Fruit fly (Drosophila melanogaster) whole organism, prepupa: ENCODE measurements around the gene ND-B14.5A.

Source experiments
- CG10631 ChIP-seq: fragments of 200-800 bp; sonication (Bioruptor generic); optimal IDR thresholded peaks from 2 replicates; lab custom pipeline; 2016; ENCODE audit warnings: missing biosample characterization, missing genetic modification characterization
- CG10669 ChIP-seq: fragments of 200-800 bp; sonication (Bioruptor generic); optimal IDR thresholded peaks from 3 replicates; lab custom pipeline; 2018; ENCODE audit warnings: missing biosample characterization, mild to moderate bottlenecking, missing genetic modification characterization, moderate library complexity
- CG11294 ChIP-seq: fragments of 200-800 bp; sonication (Bioruptor generic); IDR thresholded peaks from 2 replicates; pipeline ENCODE4 v1.3.6; 2022; ENCODE audit warnings: missing biosample characterization, missing genetic modification characterization
- CG11762 ChIP-seq: fragments of 200-800 bp; sonication (Bioruptor generic); optimal IDR thresholded peaks from 3 replicates; lab custom pipeline; 2016; ENCODE audit warnings: missing biosample characterization, missing genetic modification characterization; ENCODE audit not compliant: insufficient read depth
- CG11902 ChIP-seq: fragments of 200-800 bp; sonication (Bioruptor generic); optimal IDR thresholded peaks from 3 replicates; lab custom pipeline; 2016; ENCODE audit warnings: missing biosample characterization, missing genetic modification characterization
- CG15336 ChIP-seq: fragments of 200-800 bp; sonication (Bioruptor generic); IDR thresholded peaks from 2 replicates; pipeline ENCODE4 v1.3.6; 2022; ENCODE audit warnings: missing biosample characterization, missing genetic modification characterization
- CG1621 ChIP-seq: fragments of 200-800 bp; sonication (Bioruptor generic); optimal IDR thresholded peaks from 3 replicates; lab custom pipeline; 2018; ENCODE audit warnings: missing biosample characterization, mild to moderate bottlenecking, missing genetic modification characterization
- CG16779 ChIP-seq: fragments of 200-800 bp; sonication (Bioruptor generic); optimal IDR thresholded peaks from 3 replicates; lab custom pipeline; 2017; ENCODE audit warnings: missing biosample characterization, mild to moderate bottlenecking, missing genetic modification characterization
- CG3032 ChIP-seq: fragments of 200-800 bp; optimal IDR thresholded peaks from 2 replicates; lab custom pipeline; 2019; ENCODE audit warnings: missing biosample characterization, mild to moderate bottlenecking, missing genetic modification characterization, moderate library complexity
- CG31627 ChIP-seq: fragments of 200-800 bp; sonication (Bioruptor generic); optimal IDR thresholded peaks from 3 replicates; lab custom pipeline; 2016; ENCODE audit warnings: missing biosample characterization, missing genetic modification characterization
- CG32006 ChIP-seq: fragments of 200-800 bp; sonication (Bioruptor generic); optimal IDR thresholded peaks from 3 replicates; lab custom pipeline; 2017; ENCODE audit warnings: missing biosample characterization, mild to moderate bottlenecking, missing genetic modification characterization
- CG34406 ChIP-seq: fragments of 200-800 bp; sonication (Bioruptor generic); optimal IDR thresholded peaks from 3 replicates; lab custom pipeline; 2016; ENCODE audit warnings: missing biosample characterization, missing genetic modification characterization
- CG3919 ChIP-seq: fragments of 200-800 bp; sonication (Bioruptor generic); optimal IDR thresholded peaks from 3 replicates; lab custom pipeline; 2016; ENCODE audit warnings: missing biosample characterization, missing genetic modification characterization
- CG4318 ChIP-seq: fragments of 200-800 bp; sonication (Bioruptor generic); optimal IDR thresholded peaks from 3 replicates; lab custom pipeline; 2017; ENCODE audit warnings: missing biosample characterization, mild to moderate bottlenecking, missing genetic modification characterization
- CG6163 ChIP-seq: fragments of 200-800 bp; sonication (Bioruptor generic); IDR thresholded peaks from 3 replicates; pipeline ENCODE4 v1.3.6; 2022; ENCODE audit warnings: missing biosample characterization, missing genetic modification characterization
- CG6276 ChIP-seq: fragments of 200-800 bp; sonication (Bioruptor generic); optimal IDR thresholded peaks from 2 replicates; lab custom pipeline; 2017; ENCODE audit warnings: missing biosample characterization, mild to moderate bottlenecking, missing genetic modification characterization
- CG6854 ChIP-seq: fragments of 200-800 bp; sonication (Bioruptor generic); optimal IDR thresholded peaks from 2 replicates; lab custom pipeline; 2017; ENCODE audit warnings: missing biosample characterization, mild to moderate bottlenecking, missing genetic modification characterization
- CG8119 ChIP-seq: fragments of 200-800 bp; sonication (Bioruptor generic); IDR thresholded peaks from 3 replicates; pipeline ENCODE4 v1.3.6; 2022; ENCODE audit warnings: missing biosample characterization, missing genetic modification characterization
- CG8319 ChIP-seq: fragments of 200-800 bp; sonication (Bioruptor generic); optimal IDR thresholded peaks from 3 replicates; lab custom pipeline; 2016; ENCODE audit warnings: missing biosample characterization, missing genetic modification characterization
- Eip78C ChIP-seq: fragments of 200-800 bp; sonication (Bioruptor generic); peaks from one replicate; lab custom pipeline; 2016; ENCODE audit warnings: missing biosample characterization, missing genetic modification characterization
- Eip93F ChIP-seq: fragments of 200-800 bp; sonication (Bioruptor generic); optimal IDR thresholded peaks from 2 replicates; lab custom pipeline; 2016; ENCODE audit warnings: missing biosample characterization, mild to moderate bottlenecking, missing genetic modification characterization
- Ets21C ChIP-seq: fragments of 200-800 bp; sonication (Bioruptor generic); optimal IDR thresholded peaks from 3 replicates; lab custom pipeline; 2016; ENCODE audit warnings: missing biosample characterization, missing genetic modification characterization
- Gug ChIP-seq: fragments of 200-800 bp; sonication (Bioruptor generic); IDR thresholded peaks from 2 replicates; pipeline ENCODE4 v1.3.6; 2022; ENCODE audit warnings: missing biosample characterization, missing genetic modification characterization
- Hr39 ChIP-seq: fragments of 200-800 bp; sonication (Bioruptor generic); optimal IDR thresholded peaks from 2 replicates; lab custom pipeline; 2016; ENCODE audit warnings: missing biosample characterization, missing genetic modification characterization
- Lpt ChIP-seq: fragments of 200-800 bp; sonication (Bioruptor generic); optimal IDR thresholded peaks from 3 replicates; lab custom pipeline; 2016; ENCODE audit warnings: missing biosample characterization, missing genetic modification characterization
- Met ChIP-seq: fragments of 200-800 bp; sonication (Bioruptor generic); optimal IDR thresholded peaks from 3 replicates; lab custom pipeline; 2016; ENCODE audit warnings: missing biosample characterization, missing genetic modification characterization
- OdsH ChIP-seq: fragments of 200-800 bp; sonication (Bioruptor generic); optimal IDR thresholded peaks from 3 replicates; lab custom pipeline; 2016; ENCODE audit warnings: missing biosample characterization, missing genetic modification characterization
- Sox102F ChIP-seq: fragments of 200-800 bp; sonication (Bioruptor generic); optimal IDR thresholded peaks from 2 replicates; lab custom pipeline; 2016; ENCODE audit warnings: missing biosample characterization, mild to moderate bottlenecking, missing genetic modification characterization
- acj6 ChIP-seq: fragments of 200-800 bp; sonication (Bioruptor generic); optimal IDR thresholded peaks from 3 replicates; lab custom pipeline; 2016; ENCODE audit warnings: missing biosample characterization, missing genetic modification characterization
- cyc ChIP-seq: fragments of 200-800 bp; sonication (Bioruptor generic); optimal IDR thresholded peaks from 3 replicates; lab custom pipeline; 2016; ENCODE audit warnings: missing biosample characterization, missing genetic modification characterization
- dac ChIP-seq: fragments of 200-800 bp; sonication (Bioruptor generic); optimal IDR thresholded peaks from 2 replicates; lab custom pipeline; 2017; ENCODE audit warnings: missing biosample characterization, mild to moderate bottlenecking, missing genetic modification characterization
- dsx ChIP-seq: fragments of 200-800 bp; optimal IDR thresholded peaks from 3 replicates; lab custom pipeline; 2019; ENCODE audit warnings: missing biosample characterization, mild to moderate bottlenecking, missing genetic modification characterization, moderate library complexity; ENCODE audit not compliant: poor library complexity, severe bottlenecking
- eg ChIP-seq: fragments of 200-800 bp; sonication (Bioruptor generic); IDR thresholded peaks from 3 replicates; pipeline ENCODE4 v1.3.6; 2022; ENCODE audit warnings: missing biosample characterization, missing genetic modification characterization
- fd59A ChIP-seq: fragments of 200-800 bp; sonication (Bioruptor generic); optimal IDR thresholded peaks from 2 replicates; lab custom pipeline; 2017; ENCODE audit warnings: missing biosample characterization, mild to moderate bottlenecking, missing genetic modification characterization, missing genetic modification reagents
- lz ChIP-seq: fragments of 200-800 bp; sonication (Bioruptor generic); optimal IDR thresholded peaks from 3 replicates; lab custom pipeline; 2016; ENCODE audit warnings: missing biosample characterization, missing genetic modification characterization
- net ChIP-seq: fragments of 200-800 bp; sonication (Bioruptor generic); optimal IDR thresholded peaks from 3 replicates; lab custom pipeline; 2016; ENCODE audit warnings: missing biosample characterization, missing genetic modification characterization
- salr ChIP-seq, 2 experiments: fragments of 200-800 bp; sonication (Bioruptor generic); optimal IDR thresholded peaks; 3 replicates each; lab custom pipeline; 2016 to 2018; ENCODE audit warnings: missing biosample characterization in 2 of 2, missing genetic modification characterization in 2 of 2, mild to moderate bottlenecking in 1 of 2
- ss ChIP-seq, 2 experiments: fragments of 200-800 bp; sonication (Bioruptor generic); optimal IDR thresholded peaks; 2 replicates in 1 of 2; 3 replicates in 1 of 2; lab custom pipeline; 2017 to 2018; ENCODE audit warnings: mild to moderate bottlenecking in 2 of 2, missing biosample characterization in 2 of 2, missing genetic modification characterization in 2 of 2, moderate library complexity in 1 of 2
- svp ChIP-seq: fragments of 200-800 bp; sonication (Bioruptor generic); peaks from one replicate; lab custom pipeline; 2016; ENCODE audit warnings: missing biosample characterization, missing genetic modification characterization
- vri ChIP-seq: fragments of 200-800 bp; sonication (Bioruptor generic); optimal IDR thresholded peaks from 3 replicates; lab custom pipeline; 2016; ENCODE audit warnings: missing biosample characterization, mild to moderate bottlenecking, missing genetic modification characterization

ND-B14.5A gene

DNA sequence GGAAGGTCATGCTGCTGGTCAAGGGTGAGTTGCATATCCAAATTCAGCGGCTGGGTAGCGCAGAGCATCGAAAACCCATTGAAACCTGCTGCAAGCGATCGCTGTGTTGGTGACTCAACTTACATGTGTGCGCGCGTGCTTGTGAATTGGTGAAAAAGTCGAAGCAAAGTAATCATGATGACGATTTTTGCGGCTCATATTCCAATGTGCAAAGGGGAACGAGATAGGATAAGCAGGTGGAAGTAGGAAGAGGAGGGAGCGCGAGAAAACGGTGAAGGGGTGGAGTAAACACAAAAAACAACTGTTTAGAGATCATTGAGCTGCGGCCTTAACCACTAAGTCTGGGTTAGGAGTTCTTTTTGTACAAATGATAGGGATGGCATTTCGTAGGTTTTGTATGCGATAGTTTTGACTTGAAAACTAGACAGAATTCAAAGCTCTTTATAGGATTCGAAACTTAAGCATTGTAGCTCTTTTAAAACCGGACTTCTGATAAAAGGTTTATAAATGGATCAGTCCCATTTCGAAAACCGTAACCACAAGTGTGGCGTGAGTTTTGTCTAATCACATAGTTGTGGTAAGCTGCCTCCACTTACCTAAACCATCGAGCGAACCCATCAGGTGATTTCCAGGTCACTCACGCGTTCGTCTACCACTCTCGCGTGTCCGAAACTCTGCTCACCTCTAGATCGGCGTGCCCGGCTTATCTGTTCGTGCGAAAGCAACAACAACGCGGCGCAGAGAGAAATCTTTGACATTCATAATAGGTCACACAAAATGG is 26.4 kb upstream of the ND-B14.5A start (continued):
- TF ChIP-seq CG6276 (GFP tag; lab: Kevin White, UChicago) (peak; percentile 10), CG11902 (GFP tag; lab: Kevin White, UChicago) (peak; percentile 48), CG3919 (peak; percentile 51), fd59A (GFP tag; lab: Kevin White, UChicago) (peak; percentile 45), CG16779 (no peak), CG11294 (GFP tag; lab: Robert Waterston, UW) (no peak), dsx (GFP tag; lab: Kevin White, UChicago) (peak; percentile 13), Eip78C (GFP tag; lab: Kevin White, UChicago) (peak; percentile 89), eg (GFP tag; lab: Robert Waterston, UW) (peak; percentile 47; the same call in 2 of the 3 replicates), net (peak; percentile 57), CG34406 (peak; percentile 6), ss (GFP tag; optimal IDR thresholded peaks at IDR 0.05; lab: Kevin White, UChicago) (peak; percentile 37 to 61), Ets21C (GFP tag; lab: Kevin White, UChicago) (peak; percentile 65)
- TF ChIP-seq, all 60 proteins: peak for 50

DNA sequence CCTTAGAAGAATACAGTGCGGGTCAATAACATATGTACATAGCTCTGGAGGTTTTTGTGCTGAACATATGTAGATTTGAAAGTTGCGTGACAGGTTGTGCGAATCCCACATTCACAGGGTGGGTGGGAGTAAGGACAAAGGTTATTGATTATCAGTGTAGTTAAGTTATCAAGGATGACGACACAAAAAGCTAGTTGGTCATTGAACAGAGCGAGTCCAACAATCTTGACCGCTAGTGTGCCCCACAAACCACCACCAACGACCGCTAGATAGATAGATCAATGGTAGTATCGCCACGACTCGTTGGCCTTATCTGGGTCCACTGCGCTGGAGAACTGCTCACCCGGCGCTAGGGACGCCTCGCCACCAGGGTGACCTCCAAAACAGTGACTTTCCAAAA is 25.8 kb upstream of the ND-B14.5A start:
- TF ChIP-seq cyc (GFP tag; lab: Kevin White, UChicago) (no peak), Eip78C (GFP tag; lab: Kevin White, UChicago) (peak; percentile 24), Lpt (GFP tag; lab: Kevin White, UChicago) (peak; percentile 6), salr (GFP tag; optimal IDR thresholded peaks at IDR 0.05; lab: Kevin White, UChicago) (no peak), CG6163 (peak; percentile 36; the same call in 1 of the 3 replicates), CG8119 (peak; percentile 28; the same call in 2 of the 3 replicates), eg (GFP tag; lab: Robert Waterston, UW) (peak; percentile 69), CG32006 (GFP tag; lab: Kevin White, UChicago) (peak; percentile 0)

DNA sequence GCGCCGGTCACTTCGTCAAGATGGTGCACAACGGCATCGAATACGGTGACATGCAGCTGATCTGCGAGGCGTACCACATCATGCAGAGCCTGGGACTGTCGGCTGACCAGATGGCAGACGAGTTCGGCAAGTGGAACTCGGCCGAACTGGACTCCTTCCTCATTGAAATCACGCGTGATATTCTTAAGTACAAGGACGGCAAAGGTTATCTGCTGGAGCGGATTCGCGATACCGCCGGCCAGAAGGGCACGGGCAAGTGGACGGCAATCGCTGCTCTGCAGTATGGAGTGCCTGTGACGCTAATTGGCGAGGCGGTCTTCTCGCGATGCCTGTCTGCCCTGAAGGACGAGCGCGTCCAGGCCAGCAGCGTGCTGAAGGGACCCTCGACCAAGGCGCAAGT is 24.9 kb upstream of the ND-B14.5A start:
- no peak for TF ChIP-seq CG11294 (GFP tag; lab: Robert Waterston, UW)
- peak; percentile 96 for TF ChIP-seq svp

DNA sequence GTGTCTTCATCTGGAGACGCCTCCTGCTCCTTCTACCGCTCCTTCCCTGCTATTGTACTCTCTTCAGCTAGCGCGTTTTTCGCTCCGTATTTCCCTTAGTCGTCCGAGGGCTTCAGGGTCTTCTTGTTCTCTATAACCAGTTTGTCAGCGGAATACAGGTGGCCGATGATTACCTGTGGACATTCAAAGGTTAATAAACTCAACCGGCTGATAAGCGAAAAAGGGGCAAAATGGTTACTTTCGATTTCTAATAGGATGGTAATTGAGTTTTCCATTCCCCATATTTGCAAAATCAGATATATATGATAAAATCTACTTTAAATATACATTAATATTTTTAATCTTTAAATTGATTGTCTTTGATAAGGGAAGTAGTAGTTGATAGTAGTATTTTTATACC is 23.7 kb upstream of the ND-B14.5A start:
- TF ChIP-seq CG6163 (no peak), svp (peak; percentile 25)

DNA sequence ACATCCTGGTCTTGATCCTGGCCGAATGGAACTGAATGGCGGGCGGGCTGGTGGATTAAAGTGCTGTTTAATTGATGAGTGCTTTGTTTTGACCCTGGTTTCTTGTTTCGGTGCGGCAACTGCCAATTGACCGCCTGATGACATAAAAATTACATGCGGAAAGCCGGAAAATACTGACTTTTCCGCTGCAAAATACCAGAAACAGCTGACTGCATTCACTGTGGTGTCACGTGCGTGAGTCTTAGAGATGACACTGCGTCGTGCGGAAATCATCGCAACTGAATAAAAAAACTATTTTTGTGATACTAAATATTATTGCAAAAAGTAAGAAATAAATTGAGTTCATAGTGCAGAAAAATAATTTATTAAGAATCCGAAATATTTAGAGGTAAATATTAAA is 22.8 kb upstream of the ND-B14.5A start, which contains the start of gene bcn92:
Gene bcn92 (minus strand): TSS at position 170 of the 400 bp plus-strand sequence.
- no peak for TF ChIP-seq CG16779
- peak; percentile 20 for TF ChIP-seq OdsH
- TF ChIP-seq svp = peak; percentile 61
- TF ChIP-seq dsx (GFP tag; lab: Kevin White, UChicago) = no peak
- TF ChIP-seq Gug = no peak
- TF ChIP-seq CG3919 = peak; percentile 17
- no peak for TF ChIP-seq CG11762 (GFP tag; lab: Kevin White, UChicago)
- peak; percentile 70 for TF ChIP-seq Eip78C (GFP tag; lab: Kevin White, UChicago)
- TF ChIP-seq CG15336 (GFP tag; lab: Robert Waterston, UW) = no peak
- no peak for TF ChIP-seq Eip93F (GFP tag; lab: Kevin White, UChicago)
- TF ChIP-seq salr (GFP tag; optimal IDR thresholded peaks at IDR 0.05; lab: Kevin White, UChicago) = no peak
- peak; percentile 7 for TF ChIP-seq acj6 (GFP tag; lab: Kevin White, UChicago)
- no peak for TF ChIP-seq CG6854
- no peak for TF ChIP-seq CG4318
- TF ChIP-seq CG1621 (tag; lab: Kevin White, UChicago) = peak; percentile 4
- peak; percentile 62 for TF ChIP-seq vri
- peak; percentile 47 for TF ChIP-seq CG31627
- TF ChIP-seq CG32006 (GFP tag; lab: Kevin White, UChicago) = no peak
- TF ChIP-seq fd59A (GFP tag; lab: Kevin White, UChicago) = no peak
- peak; percentile 44 for TF ChIP-seq Hr39 (GFP tag; lab: Kevin White, UChicago)
- TF ChIP-seq CG6276 (GFP tag; lab: Kevin White, UChicago) = no peak
- peak; percentile 44 for TF ChIP-seq lz (GFP tag; lab: Kevin White, UChicago)
- no peak for TF ChIP-seq CG10631 (GFP tag; lab: Kevin White, UChicago)
- no peak for TF ChIP-seq CG3032 (tag; lab: Kevin White, UChicago)
- TF ChIP-seq CG8319 (GFP tag; lab: Kevin White, UChicago) = no peak
- no peak for TF ChIP-seq CG11294 (GFP tag; lab: Robert Waterston, UW)
- no peak for TF ChIP-seq net
- TF ChIP-seq Met (GFP tag; lab: Kevin White, UChicago) = peak; percentile 36
- no peak for TF ChIP-seq dac (GFP tag; lab: Kevin White, UChicago)
- TF ChIP-seq Sox102F = no peak
- TF ChIP-seq CG10669 (GFP tag; lab: Kevin White, UChicago) = no peak
- no peak for TF ChIP-seq CG34406
- no peak for TF ChIP-seq eg (GFP tag; lab: Robert Waterston, UW)
